Worm (Caenorhabditis elegans) whole organism, L2 larva: ENCODE data around the gene T20G5.8.
"Not testable (repeated sequence)": the region's sequence is repeated elsewhere in the genome, so short reads cannot be mapped to it uniquely, and the experiment has no call there.

Experiments
- F13H6.1 ChIP-seq: sonication (generic microtip); optimal IDR thresholded peaks from 2 replicates; lab custom pipeline; 2016; ENCODE audit warnings: missing genetic modification characterization, missing compliant biosample characterization
- Y55F3AM.14 ChIP-seq: fragments of 200-800 bp; sonication (Bioruptor generic); optimal IDR thresholded peaks from 2 replicates; lab custom pipeline; 2018; ENCODE audit warnings: mild to moderate bottlenecking, missing genetic modification characterization, missing compliant biosample characterization
- ZK546.5 ChIP-seq: sonication (generic microtip); optimal IDR thresholded peaks from 2 replicates; lab custom pipeline; 2017; ENCODE audit warnings: missing biosample characterization, missing genetic modification characterization
- alr-1 ChIP-seq: fragments of 150-350 bp; optimal IDR thresholded peaks from 2 replicates; lab custom pipeline; 2014; ENCODE audit warnings: missing biosample characterization, missing genetic modification characterization
- aly-2 ChIP-seq: fragments of 150-350 bp; optimal IDR thresholded peaks from 2 replicates; lab custom pipeline; 2014; ENCODE audit warnings: missing biosample characterization, missing genetic modification characterization
- ama-1 ChIP-seq: fragments of 150-350 bp; optimal IDR thresholded peaks from 2 replicates; lab custom pipeline; 2018; ENCODE audit warnings: inconsistent platforms
- blmp-1 ChIP-seq: sonication (generic microtip); optimal IDR thresholded peaks from 2 replicates; lab custom pipeline; 2017; ENCODE audit warnings: missing genetic modification characterization, mild to moderate bottlenecking, missing compliant biosample characterization, antibody characterized with exemption, moderate library complexity; ENCODE audit not compliant: insufficient read depth
- ceh-16 ChIP-seq: fragments of 150-350 bp; optimal IDR thresholded peaks from 2 replicates; lab custom pipeline; 2014; ENCODE audit warnings: missing biosample characterization, missing genetic modification characterization
- ceh-82 ChIP-seq: fragments of 150-350 bp; optimal IDR thresholded peaks from 2 replicates; lab custom pipeline; 2014; ENCODE audit warnings: missing biosample characterization, missing genetic modification characterization
- crh-2 ChIP-seq: sonication (generic microtip); optimal IDR thresholded peaks from 2 replicates; lab custom pipeline; 2017; ENCODE audit warnings: missing biosample characterization, missing genetic modification characterization
- elt-1 ChIP-seq: fragments of 150-350 bp; optimal IDR thresholded peaks from 2 replicates; lab custom pipeline; 2014; ENCODE audit warnings: missing biosample characterization, missing genetic modification characterization
- fos-1 ChIP-seq: fragments of 150-350 bp; optimal IDR thresholded peaks from 2 replicates; lab custom pipeline; 2014; ENCODE audit warnings: missing biosample characterization, missing genetic modification characterization
- lin-11 ChIP-seq: fragments of 150-350 bp; sonication (generic microtip); optimal IDR thresholded peaks from 2 replicates; lab custom pipeline; 2014; ENCODE audit warnings: missing biosample characterization, missing genetic modification characterization, inconsistent platforms, mixed read lengths
- lin-13 ChIP-seq: fragments of 150-350 bp; optimal IDR thresholded peaks from 2 replicates; lab custom pipeline; 2014; ENCODE audit warnings: missing biosample characterization, missing genetic modification reagents, missing genetic modification characterization
- lin-39 ChIP-seq: fragments of 150-350 bp; optimal IDR thresholded peaks from 2 replicates; lab custom pipeline; 2014; ENCODE audit warnings: missing biosample characterization, missing genetic modification reagents, missing genetic modification characterization
- lsy-2 ChIP-seq, 2 experiments: fragments of 150-350 bp in 1 of 2; sonication (generic microtip) in 1 of 2; optimal IDR thresholded peaks; 2 replicates each; lab custom pipeline; 2014 to 2017; ENCODE audit warnings: missing biosample characterization in 2 of 2, missing genetic modification characterization in 2 of 2
- mbf-1 ChIP-seq: sonication (generic microtip); optimal IDR thresholded peaks from 2 replicates; lab custom pipeline; 2017; ENCODE audit warnings: missing biosample characterization, missing genetic modification characterization
- mdl-1 ChIP-seq, 2 experiments: fragments of 150-350 bp in 1 of 2; sonication (generic microtip) in 1 of 2; optimal IDR thresholded peaks; 2 replicates each; lab custom pipeline; 2017; ENCODE audit warnings: missing biosample characterization in 2 of 2, missing genetic modification characterization in 2 of 2
- nhr-12 ChIP-seq: fragments of 150-350 bp; optimal IDR thresholded peaks from 2 replicates; lab custom pipeline; 2014; ENCODE audit warnings: missing biosample characterization, missing genetic modification characterization
- nhr-129 ChIP-seq: fragments of 150-350 bp; optimal IDR thresholded peaks from 2 replicates; lab custom pipeline; 2014; ENCODE audit warnings: missing biosample characterization, missing genetic modification characterization
- nhr-21 ChIP-seq: fragments of 150-350 bp; optimal IDR thresholded peaks from 2 replicates; lab custom pipeline; 2014; ENCODE audit warnings: missing biosample characterization, missing genetic modification characterization
- nhr-237 ChIP-seq: fragments of 150-350 bp; optimal IDR thresholded peaks from 2 replicates; lab custom pipeline; 2014; ENCODE audit warnings: missing biosample characterization, missing genetic modification characterization
- nhr-25 ChIP-seq: fragments of 150-350 bp; sonication (generic microtip); optimal IDR thresholded peaks from 3 replicates; lab custom pipeline; 2014; ENCODE audit warnings: missing biosample characterization, missing genetic modification characterization
- nhr-6 ChIP-seq: fragments of 150-350 bp; optimal IDR thresholded peaks from 2 replicates; lab custom pipeline; 2014; ENCODE audit warnings: missing biosample characterization, missing genetic modification characterization
- nhr-77 ChIP-seq: fragments of 150-350 bp; optimal IDR thresholded peaks from 2 replicates; lab custom pipeline; 2014; ENCODE audit warnings: missing biosample characterization, missing genetic modification characterization
- sem-4 ChIP-seq: fragments of 150-350 bp; optimal IDR thresholded peaks from 2 replicates; lab custom pipeline; 2014; ENCODE audit warnings: missing biosample characterization, missing genetic modification reagents, missing genetic modification characterization
- sma-9 ChIP-seq, 2 experiments: fragments of 150-350 bp in 1 of 2; sonication (generic microtip) in 1 of 2; optimal IDR thresholded peaks; 2 replicates each; lab custom pipeline; 2014 to 2016; ENCODE audit warnings: missing genetic modification characterization in 2 of 2, mild to moderate bottlenecking in 1 of 2, missing biosample characterization in 1 of 2, missing compliant biosample characterization in 1 of 2, missing genetic modification reagents in 1 of 2, moderate library complexity in 1 of 2
- snpc-4 ChIP-seq: fragments of 150-350 bp; optimal IDR thresholded peaks from 2 replicates; lab custom pipeline; 2014; ENCODE audit warnings: missing biosample characterization, missing genetic modification characterization
- unc-39 ChIP-seq: fragments of 150-350 bp; optimal IDR thresholded peaks from 2 replicates; lab custom pipeline; 2014; ENCODE audit warnings: missing biosample characterization, missing genetic modification characterization
- unc-55 ChIP-seq: fragments of 150-350 bp; sonication (generic microtip); optimal IDR thresholded peaks from 3 replicates; lab custom pipeline; 2014; ENCODE audit warnings: missing biosample characterization, missing genetic modification reagents, missing genetic modification characterization
- unc-62 ChIP-seq: fragments of 150-350 bp; optimal IDR thresholded peaks from 2 replicates; lab custom pipeline; 2014; ENCODE audit warnings: missing biosample characterization, missing genetic modification reagents, missing genetic modification characterization

Gene T20G5.8

ce11 chrIII:10221860-10222259 lies 22.7 kb downstream of the T20G5.8 start, which contains the start of gene Y70G10A.4:
Gene Y70G10A.4, plus strand, starts transcription at chrIII:10222160.
- not testable (repeated sequence) for TF ChIP-seq unc-55 (GFP tag; lab: Kevin White, UChicago); nhr-129 (tag; lab: Kevin White, UChicago); lin-39 (tag; lab: Kevin White, UChicago)

ce11 chrIII:10231641-10232040 lies 32.5 kb downstream of the T20G5.8 start:
- no peak for TF ChIP-seq aly-2 (tag; lab: Kevin White, UChicago)
- no peak for TF ChIP-seq lsy-2 (tag; optimal IDR thresholded peaks at IDR 0.05; lab: Kevin White, UChicago)
- no peak for TF ChIP-seq crh-2 (tag; lab: Kevin White, UChicago)
- TF ChIP-seq fos-1 (tag; lab: Kevin White, UChicago), result no peak
- TF ChIP-seq nhr-6 (tag; lab: Kevin White, UChicago), result no peak
- TF ChIP-seq lin-39 (tag; lab: Kevin White, UChicago), result no peak
- no peak for TF ChIP-seq lin-11
- TF ChIP-seq sma-9 (GFP tag; optimal IDR thresholded peaks at IDR 0.05; lab: Kevin White, UChicago), result no peak
- no peak for TF ChIP-seq sma-9 (tag; optimal IDR thresholded peaks at IDR 0.05; lab: Kevin White, UChicago)
- TF ChIP-seq unc-39, result no peak
- no peak for TF ChIP-seq nhr-129 (tag; lab: Kevin White, UChicago)
- no peak for TF ChIP-seq F13H6.1 (tag; lab: Kevin White, UChicago)
- no peak for TF ChIP-seq nhr-77 (tag; lab: Kevin White, UChicago)
- no peak for TF ChIP-seq lin-13
- no peak for TF ChIP-seq ama-1 (lab: Kevin White, UChicago)
- no peak for TF ChIP-seq mbf-1 (tag; lab: Kevin White, UChicago)
- no peak for TF ChIP-seq Y55F3AM.14 (GFP tag; lab: Kevin White, UChicago)
- no peak for TF ChIP-seq unc-62 (GFP tag; lab: Kevin White, UChicago)
- no peak for TF ChIP-seq ceh-16 (tag; lab: Kevin White, UChicago)

- TF ChIP-seq snpc-4 (no peak), nhr-237 (tag; lab: Kevin White, UChicago) (no peak), nhr-12 (tag; lab: Kevin White, UChicago) (no peak), ZK546.5 (no peak), lin-11 (no peak), lin-39 (tag; lab: Kevin White, UChicago) (no peak), sem-4 (tag; lab: Kevin White, UChicago) (no peak), alr-1 (tag; lab: Kevin White, UChicago) (no peak), nhr-21 (no peak), mdl-1 (tag; optimal IDR thresholded peaks at IDR 0.05; lab: Kevin White, UChicago) (no peak), F13H6.1 (tag; lab: Kevin White, UChicago) (no peak), unc-62 (GFP tag; lab: Kevin White, UChicago) (no peak), lsy-2 (tag; optimal IDR thresholded peaks at IDR 0.05; lab: Kevin White, UChicago) (no peak), ceh-82 (no peak), blmp-1 (tag; lab: Kevin White, UChicago) (no peak), nhr-25 (no peak)
Observed at ce11 chrIII:10233979-10234378, 34.8 kb downstream of the T20G5.8 start, which contains the start of gene paml-1. Gene paml-1, minus strand, starts transcription at chrIII:10234079.

ce11 chrIII:10236291-10236871 lies 37.2 kb downstream of the T20G5.8 start:
- TF ChIP-seq sma-9 (GFP tag; optimal IDR thresholded peaks at IDR 0.05; lab: Kevin White, UChicago) (no peak), sma-9 (tag; optimal IDR thresholded peaks at IDR 0.05; lab: Kevin White, UChicago) (no peak), nhr-25 (no peak), fos-1 (tag; lab: Kevin White, UChicago) (peak; percentile 9), nhr-21 (peak; percentile 11)

- TF ChIP-seq elt-1, result no peak
- no peak for TF ChIP-seq ama-1 (lab: Kevin White, UChicago)
- TF ChIP-seq blmp-1 (tag; lab: Kevin White, UChicago), result peak; percentile 29
- TF ChIP-seq, all 48 proteins: peak for 1
Observed at ce11 chrIII:10238448-10239154, 39.4 kb downstream of the T20G5.8 start, which contains the start of gene Y70G10A.3. Gene Y70G10A.3, plus strand, starts transcription at chrIII:10239104.
